Worm (Caenorhabditis elegans): ENCODE measurements around the gene cki-2.
A peak's percentile ranks its signal among the peaks of the same experiment; 100 is the strongest.

cki-2 gene

DNA sequence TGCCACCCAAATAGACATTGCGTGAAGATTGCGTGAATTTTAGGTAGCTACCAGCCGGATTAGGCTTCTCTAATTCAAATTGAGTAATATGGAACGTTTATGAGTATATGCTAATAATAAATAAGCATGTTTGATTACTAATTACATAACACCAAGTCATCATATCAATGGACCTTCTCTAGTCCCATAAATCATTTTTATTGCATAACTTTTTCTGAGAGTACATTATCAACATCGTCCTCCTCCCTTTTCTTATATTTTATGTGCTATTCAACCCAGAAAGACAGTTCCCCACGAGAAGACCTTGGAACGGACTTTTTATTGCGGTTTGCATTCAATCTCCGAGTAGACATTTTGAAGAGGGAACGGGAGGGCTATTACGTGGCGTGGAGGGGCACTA, 4.0 kb upstream of the cki-2 start:
- TF ChIP-seq tra-4 (tag; optimal IDR thresholded peaks at IDR 0.05) (no peak), tbx-37 (GFP tag; conservative IDR thresholded peaks at IDR 0.05) (no peak), ama-1 (optimal IDR thresholded peaks at IDR 0.05) (no peak), tbx-11 (GFP tag; IDR thresholded peaks at IDR 0.05) (no peak), ceh-13 (GFP tag; optimal IDR thresholded peaks at IDR 0.05) (no peak), ets-7 (tag; optimal IDR thresholded peaks at IDR 0.05) (no peak), B0310.2 (tag; optimal IDR thresholded peaks at IDR 0.05) (peak; percentile 46), hnd-1 (tag; optimal IDR thresholded peaks at IDR 0.05) (no peak), F13C5.2 (tag; optimal IDR thresholded peaks at IDR 0.05) (no peak), ceh-36 (tag; optimal IDR thresholded peaks at IDR 0.05) (peak; percentile 34), hmg-4 (GFP tag; optimal IDR thresholded peaks at IDR 0.05) (peak; percentile 29), hmbx-1 (tag; optimal IDR thresholded peaks at IDR 0.05) (peak; percentile 3), flt-1 (GFP tag; IDR thresholded peaks at IDR 0.05) (no peak), pes-1 (GFP tag; IDR thresholded peaks at IDR 0.05) (no peak)

DNA sequence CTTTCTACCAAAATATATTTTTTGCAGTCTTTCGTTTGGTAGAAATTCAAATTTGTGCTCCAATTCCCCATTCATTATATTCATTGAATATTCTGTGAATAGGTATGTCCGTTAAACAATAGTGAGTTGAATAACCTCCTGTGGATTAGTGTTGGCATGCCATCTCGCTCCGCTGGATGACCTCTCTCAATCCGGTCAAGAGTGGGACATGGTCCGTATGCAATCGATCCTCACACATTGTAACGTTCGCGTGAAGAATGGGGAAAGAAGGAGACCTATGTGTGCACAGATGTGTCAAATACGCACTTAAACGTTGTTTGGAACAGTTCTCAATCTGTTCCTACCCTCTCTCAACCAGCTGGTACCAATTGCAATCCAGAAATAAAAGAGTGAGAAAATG, 3.1 kb upstream of the cki-2 start:
- no peak for TF ChIP-seq tra-4 (tag; optimal IDR thresholded peaks at IDR 0.05)
- TF ChIP-seq aly-1 (tag; optimal IDR thresholded peaks at IDR 0.05) = no peak
- TF ChIP-seq sea-1 (GFP tag; conservative IDR thresholded peaks at IDR 0.05) = 0 out of 2 replicates have a peak, but pooled peaks have one; percentile 40
- TF ChIP-seq B0310.2 (tag; optimal IDR thresholded peaks at IDR 0.05) = no peak
- TF ChIP-seq tbx-11 (GFP tag; IDR thresholded peaks at IDR 0.05) = no peak
- no peak for TF ChIP-seq ets-7 (tag; optimal IDR thresholded peaks at IDR 0.05)
- peak; percentile 46 for TF ChIP-seq hmg-4 (GFP tag; optimal IDR thresholded peaks at IDR 0.05)
- TF ChIP-seq ceh-36 (tag; optimal IDR thresholded peaks at IDR 0.05) = no peak
- no peak for TF ChIP-seq hnd-1 (tag; optimal IDR thresholded peaks at IDR 0.05)

DNA sequence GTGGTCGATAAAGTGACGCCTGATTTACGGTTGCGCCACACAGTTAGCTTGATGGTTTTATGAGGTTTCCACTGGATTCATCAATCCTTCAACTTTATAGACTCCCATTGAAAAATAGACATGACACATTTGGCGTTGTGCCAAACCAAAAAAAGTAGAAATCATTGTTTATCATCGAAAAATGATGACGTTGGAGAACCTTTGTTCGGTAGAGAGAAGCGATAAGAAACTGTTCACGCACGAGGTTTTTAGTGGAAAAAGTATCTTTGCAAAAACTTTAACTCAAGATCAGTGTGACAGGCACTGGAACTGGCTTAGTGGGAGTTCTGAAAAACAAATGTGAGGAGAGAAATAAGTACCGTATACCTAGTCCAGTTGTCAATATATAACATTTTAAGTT, 2.7 kb upstream of the cki-2 start:
- TF ChIP-seq tbx-11 (GFP tag; IDR thresholded peaks at IDR 0.05) (no peak), ets-7 (tag; optimal IDR thresholded peaks at IDR 0.05) (no peak), flt-1 (GFP tag; IDR thresholded peaks at IDR 0.05) (no peak), ceh-36 (tag; optimal IDR thresholded peaks at IDR 0.05) (no peak), F13C5.2 (tag; optimal IDR thresholded peaks at IDR 0.05) (no peak), sea-1 (GFP tag; conservative IDR thresholded peaks at IDR 0.05) (no peak), hmbx-1 (tag; optimal IDR thresholded peaks at IDR 0.05) (no peak), scrt-1 (GFP tag; IDR thresholded peaks at IDR 0.05) (no peak), hmg-4 (GFP tag; optimal IDR thresholded peaks at IDR 0.05) (no peak), ceh-13 (GFP tag; optimal IDR thresholded peaks at IDR 0.05) (no peak), tbx-37 (GFP tag; conservative IDR thresholded peaks at IDR 0.05) (no peak), ama-1 (optimal IDR thresholded peaks at IDR 0.05) (no peak)

DNA sequence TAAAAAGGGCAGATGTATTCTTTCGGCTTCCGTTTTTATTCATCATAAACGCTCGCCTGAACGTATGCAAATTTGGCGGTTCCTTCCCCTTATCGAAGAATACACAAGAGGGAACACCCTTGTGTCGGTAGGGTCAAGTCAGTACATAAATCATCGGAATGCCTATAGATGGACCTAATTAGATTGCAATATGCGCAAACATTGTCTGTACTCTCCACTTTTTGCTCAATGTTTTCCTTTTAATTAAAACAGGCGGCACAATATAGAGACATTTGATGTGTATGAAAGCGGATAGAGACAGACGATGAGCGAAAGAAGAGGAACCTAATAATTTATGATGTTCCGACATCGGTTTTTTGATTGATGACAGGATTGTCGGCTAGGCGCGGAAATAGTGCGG, 2.1 kb upstream of the cki-2 start:
- TF ChIP-seq hmg-4 (GFP tag; optimal IDR thresholded peaks at IDR 0.05) (peak; percentile 52), pes-1 (GFP tag; IDR thresholded peaks at IDR 0.05) (no peak)

- no peak for TF ChIP-seq tbx-37 (GFP tag; conservative IDR thresholded peaks at IDR 0.05)
- TF ChIP-seq sea-1 (GFP tag; conservative IDR thresholded peaks at IDR 0.05) = no peak
- no peak for TF ChIP-seq ceh-36 (tag; optimal IDR thresholded peaks at IDR 0.05)
- TF ChIP-seq hmbx-1 (tag; optimal IDR thresholded peaks at IDR 0.05) = no peak
- no peak for TF ChIP-seq ets-7 (tag; optimal IDR thresholded peaks at IDR 0.05)
- TF ChIP-seq hnd-1 (tag; optimal IDR thresholded peaks at IDR 0.05) = no peak
- TF ChIP-seq aly-1 (tag; optimal IDR thresholded peaks at IDR 0.05) = no peak
- no peak for TF ChIP-seq tbx-11 (GFP tag; IDR thresholded peaks at IDR 0.05)
- TF ChIP-seq ceh-13 (GFP tag; optimal IDR thresholded peaks at IDR 0.05) = no peak
- no peak for TF ChIP-seq flt-1 (GFP tag; IDR thresholded peaks at IDR 0.05)
- TF ChIP-seq hmg-4 (GFP tag; optimal IDR thresholded peaks at IDR 0.05) = no peak
- TF ChIP-seq ama-1 (optimal IDR thresholded peaks at IDR 0.05) = no peak
- no peak for TF ChIP-seq tra-4 (tag; optimal IDR thresholded peaks at IDR 0.05)
- TF ChIP-seq scrt-1 (GFP tag; IDR thresholded peaks at IDR 0.05) = no peak
- TF ChIP-seq F13C5.2 (tag; optimal IDR thresholded peaks at IDR 0.05) = no peak
- no peak for TF ChIP-seq pes-1 (GFP tag; IDR thresholded peaks at IDR 0.05)
- TF ChIP-seq B0310.2 (tag; optimal IDR thresholded peaks at IDR 0.05) = no peak
Measured at ce11 chrII:7814915-7815314, 1.4 kb upstream of the cki-2 start.

ce11 chrII:7815406-7815805, 893 bp upstream of the cki-2 start:
- TF ChIP-seq B0310.2 (tag; optimal IDR thresholded peaks at IDR 0.05) = no peak
- TF ChIP-seq ets-7 (tag; optimal IDR thresholded peaks at IDR 0.05) = peak; percentile 83

- no peak for TF ChIP-seq hnd-1 (tag; optimal IDR thresholded peaks at IDR 0.05)
- no peak for TF ChIP-seq flt-1 (GFP tag; IDR thresholded peaks at IDR 0.05)
Measured at ce11 chrII:7817580-7817979, 1.3 kb downstream of the cki-2 start.

ce11 chrII:7819359-7819758, 3.1 kb downstream of the cki-2 start:
- no peak for TF ChIP-seq ceh-36 (tag; optimal IDR thresholded peaks at IDR 0.05)
- TF ChIP-seq scrt-1 (GFP tag; IDR thresholded peaks at IDR 0.05) = no peak
- no peak for TF ChIP-seq tbx-11 (GFP tag; IDR thresholded peaks at IDR 0.05)
- no peak for TF ChIP-seq ets-7 (tag; optimal IDR thresholded peaks at IDR 0.05)
- TF ChIP-seq hmbx-1 (tag; optimal IDR thresholded peaks at IDR 0.05) = no peak
- no peak for TF ChIP-seq aly-1 (tag; optimal IDR thresholded peaks at IDR 0.05)
- no peak for TF ChIP-seq hnd-1 (tag; optimal IDR thresholded peaks at IDR 0.05)
- no peak for TF ChIP-seq B0310.2 (tag; optimal IDR thresholded peaks at IDR 0.05)
- TF ChIP-seq hmg-4 (GFP tag; optimal IDR thresholded peaks at IDR 0.05) = no peak
- no peak for TF ChIP-seq F13C5.2 (tag; optimal IDR thresholded peaks at IDR 0.05)
- TF ChIP-seq sea-1 (GFP tag; conservative IDR thresholded peaks at IDR 0.05) = no peak
- no peak for TF ChIP-seq ama-1 (optimal IDR thresholded peaks at IDR 0.05)
- no peak for TF ChIP-seq ceh-13 (GFP tag; optimal IDR thresholded peaks at IDR 0.05)
- no peak for TF ChIP-seq tbx-37 (GFP tag; conservative IDR thresholded peaks at IDR 0.05)

DNA sequence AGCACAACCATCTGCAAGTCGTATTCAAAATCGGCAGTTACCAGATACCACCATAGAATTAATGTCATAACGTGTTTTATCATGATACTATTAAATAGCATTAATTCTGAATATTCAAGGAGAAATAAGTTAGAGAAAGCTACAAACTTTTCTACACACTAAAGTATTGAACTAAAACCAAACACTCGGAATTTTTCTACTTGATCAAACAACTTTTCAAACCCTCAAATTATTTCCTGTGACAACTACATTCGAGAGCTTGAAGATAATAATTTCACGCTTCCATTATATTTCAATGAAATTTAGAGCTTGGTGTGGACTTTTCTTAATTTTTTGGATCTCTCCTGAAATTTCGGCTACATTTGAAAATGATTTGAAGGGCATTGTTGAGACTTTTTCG, 6.2 kb downstream of the cki-2 start, which contains the start of gene irld-47:
Gene irld-47 (minus strand): TSS at position 101 of the 400 bp plus-strand sequence.
- no peak for TF ChIP-seq flt-1 (GFP tag; IDR thresholded peaks at IDR 0.05)
- TF ChIP-seq pes-1 (GFP tag; IDR thresholded peaks at IDR 0.05) = no peak
- TF ChIP-seq ceh-36 (tag; optimal IDR thresholded peaks at IDR 0.05) = no peak
- no peak for TF ChIP-seq sea-1 (GFP tag; conservative IDR thresholded peaks at IDR 0.05)
- TF ChIP-seq tbx-11 (GFP tag; IDR thresholded peaks at IDR 0.05) = no peak
- TF ChIP-seq scrt-1 (GFP tag; IDR thresholded peaks at IDR 0.05) = no peak
- TF ChIP-seq F13C5.2 (tag; optimal IDR thresholded peaks at IDR 0.05) = no peak
- TF ChIP-seq tbx-37 (GFP tag; conservative IDR thresholded peaks at IDR 0.05) = no peak
- no peak for TF ChIP-seq hnd-1 (tag; optimal IDR thresholded peaks at IDR 0.05)
- no peak for TF ChIP-seq aly-1 (tag; optimal IDR thresholded peaks at IDR 0.05)
- TF ChIP-seq hmbx-1 (tag; optimal IDR thresholded peaks at IDR 0.05) = no peak
- no peak for TF ChIP-seq hmg-4 (GFP tag; optimal IDR thresholded peaks at IDR 0.05)
- no peak for TF ChIP-seq tra-4 (tag; optimal IDR thresholded peaks at IDR 0.05)
- TF ChIP-seq ceh-13 (GFP tag; optimal IDR thresholded peaks at IDR 0.05) = no peak
